Worm (Caenorhabditis elegans): ENCODE measurements around the gene mbf-1.

DNA sequence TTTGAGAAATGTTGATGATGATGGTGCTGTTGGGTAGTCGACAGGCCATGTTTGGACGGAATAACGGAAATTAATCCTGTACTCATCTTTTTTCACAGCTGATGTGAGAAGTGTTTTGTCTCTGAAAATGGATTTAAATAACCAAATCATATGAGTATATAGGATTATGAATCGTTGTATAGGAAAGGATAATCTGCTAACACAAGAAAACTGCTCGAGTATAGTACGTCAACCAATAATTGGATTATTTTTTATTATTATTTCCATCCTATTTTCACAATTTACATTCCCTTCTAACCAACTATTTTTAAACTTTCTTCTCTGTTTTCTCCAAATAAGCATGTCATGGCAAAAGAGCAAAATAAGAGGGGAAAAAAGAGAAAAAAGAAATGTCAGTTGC, 44.4 kb downstream of the mbf-1 start:
- TF ChIP-seq Y95B8A.8 (GFP tag; IDR thresholded peaks at IDR 0.05) (no peak), sdz-38 (tag; optimal IDR thresholded peaks at IDR 0.05) (no peak), F10E7.11 (tag; optimal IDR thresholded peaks at IDR 0.05) (no peak), pha-4 (tag; optimal IDR thresholded peaks at IDR 0.05) (no peak)
